Fruit fly (Drosophila melanogaster) whole organism, embryonic: ENCODE measurements around the gene CAH6.
A peak's percentile ranks its signal among the peaks of the same experiment; 100 is the strongest.

ENCODE experiments used
- Adf1 ChIP-seq: fragments of 200-800 bp; sonication (Bioruptor generic); IDR thresholded peaks from 2 replicates; pipeline ENCODE4 v1.3.6; 2022; ENCODE audit warnings: missing biosample characterization, missing genetic modification characterization
- CG10565 ChIP-seq: fragments of 200-800 bp; sonication (Bioruptor generic); optimal IDR thresholded peaks from 3 replicates; lab custom pipeline; 2016; ENCODE audit warnings: missing biosample characterization, mild to moderate bottlenecking, missing genetic modification characterization
- CG10979 ChIP-seq: fragments of 200-800 bp; sonication (Bioruptor generic); optimal IDR thresholded peaks from 2 replicates; lab custom pipeline; 2018; ENCODE audit warnings: missing biosample characterization, mild to moderate bottlenecking, missing genetic modification characterization, moderate library complexity
- CG1233 ChIP-seq: fragments of 200-800 bp; sonication (Bioruptor generic); optimal IDR thresholded peaks from 4 replicates; lab custom pipeline; 2018; ENCODE audit warnings: missing biosample characterization, mild to moderate bottlenecking, missing genetic modification characterization
- CG12659 ChIP-seq: fragments of 200-800 bp; sonication (Bioruptor generic); optimal IDR thresholded peaks from 3 replicates; lab custom pipeline; 2017; ENCODE audit warnings: mild to moderate bottlenecking, missing biosample characterization, missing genetic modification reagents, missing genetic modification characterization
- CG15479 ChIP-seq: fragments of 200-800 bp; sonication (Bioruptor generic); optimal IDR thresholded peaks from 3 replicates; lab custom pipeline; 2019; ENCODE audit warnings: missing biosample characterization, mild to moderate bottlenecking, missing genetic modification characterization, moderate library complexity
- CG2875 ChIP-seq: fragments of 200-800 bp; sonication (Bioruptor generic); optimal IDR thresholded peaks from 2 replicates; lab custom pipeline; 2017; ENCODE audit warnings: missing biosample characterization, mild to moderate bottlenecking, missing genetic modification characterization, missing genetic modification reagents
- CG2889 ChIP-seq: fragments of 200-800 bp; sonication (Bioruptor generic); IDR thresholded peaks from 3 replicates; pipeline ENCODE4 v1.3.6; 2022; ENCODE audit warnings: missing biosample characterization, missing genetic modification characterization
- CG30431 ChIP-seq: fragments of 200-800 bp; sonication (Bioruptor generic); optimal IDR thresholded peaks from 2 replicates; lab custom pipeline; 2017; ENCODE audit warnings: missing biosample characterization, missing genetic modification characterization
- CG34376 ChIP-seq: fragments of 200-800 bp; sonication (Bioruptor generic); optimal IDR thresholded peaks from 2 replicates; lab custom pipeline; 2018; ENCODE audit warnings: missing biosample characterization, mild to moderate bottlenecking, missing genetic modification characterization
- CG4282 ChIP-seq: fragments of 200-800 bp; sonication (Bioruptor generic); optimal IDR thresholded peaks from 2 replicates; lab custom pipeline; 2016; ENCODE audit warnings: missing biosample characterization, missing genetic modification characterization
- CG5180 ChIP-seq: fragments of 200-800 bp; sonication (Bioruptor generic); optimal IDR thresholded peaks from 3 replicates; lab custom pipeline; 2017; ENCODE audit warnings: missing biosample characterization, missing genetic modification characterization, mild to moderate bottlenecking, moderate library complexity, missing genetic modification reagents
- CG5245 ChIP-seq: fragments of 200-800 bp; sonication (Bioruptor generic); optimal IDR thresholded peaks from 3 replicates; lab custom pipeline; 2016; ENCODE audit warnings: missing biosample characterization, missing genetic modification characterization
- CG7372 ChIP-seq: fragments of 200-800 bp; sonication (Bioruptor generic); IDR thresholded peaks from 2 replicates; pipeline ENCODE4 v1.3.6; 2022; ENCODE audit warnings: missing biosample characterization, missing genetic modification characterization
- D19B ChIP-seq: fragments of 200-800 bp; sonication (Bioruptor generic); optimal IDR thresholded peaks from 2 replicates; lab custom pipeline; 2017; ENCODE audit warnings: missing biosample characterization, mild to moderate bottlenecking, missing genetic modification characterization
- Deaf1 ChIP-seq: fragments of 200-800 bp; optimal IDR thresholded peaks from 3 replicates; lab custom pipeline; 2019; ENCODE audit warnings: missing biosample characterization, mild to moderate bottlenecking, missing genetic modification characterization, moderate library complexity
- Dek ChIP-seq: fragments of 200-800 bp; sonication (Bioruptor generic); optimal IDR thresholded peaks from 3 replicates; lab custom pipeline; 2019; ENCODE audit warnings: missing biosample characterization, mild to moderate bottlenecking, missing genetic modification characterization, moderate library complexity
- Dll ChIP-seq: fragments of 200-800 bp; sonication (Bioruptor generic); IDR thresholded peaks from 4 replicates; pipeline ENCODE4 v1.3.6; 2022; ENCODE audit warnings: missing biosample characterization, missing genetic modification characterization; ENCODE audit not compliant: partially characterized antibody
- Doc3 ChIP-seq: fragments of 200-800 bp; sonication (Bioruptor generic); IDR thresholded peaks from 3 replicates; pipeline ENCODE4 v1.3.6; 2022; ENCODE audit warnings: missing biosample characterization, missing genetic modification characterization; ENCODE audit not compliant: partially characterized antibody
- Max ChIP-seq: fragments of 200-800 bp; sonication (Bioruptor generic); optimal IDR thresholded peaks from 2 replicates; lab custom pipeline; 2016; ENCODE audit warnings: missing biosample characterization, mild to moderate bottlenecking, missing genetic modification characterization
- Med ChIP-seq: fragments of 200-800 bp; sonication (Bioruptor generic); peaks from one replicate; lab custom pipeline; 2016; ENCODE audit warnings: missing biosample characterization, missing genetic modification characterization, mild to moderate bottlenecking, inconsistent platforms, moderate library complexity
- NK7.1 ChIP-seq: fragments of 200-800 bp; sonication (Bioruptor generic); optimal IDR thresholded peaks from 3 replicates; lab custom pipeline; 2016; ENCODE audit warnings: missing biosample characterization, missing genetic modification characterization
- PHDP ChIP-seq: fragments of 200-800 bp; sonication (Bioruptor generic); optimal IDR thresholded peaks from 3 replicates; lab custom pipeline; 2018; ENCODE audit warnings: missing biosample characterization, mild to moderate bottlenecking, missing genetic modification characterization, moderate library complexity
- Pdp1 ChIP-seq, 2 experiments: fragments of 200-800 bp; sonication (Bioruptor generic); optimal IDR thresholded peaks; 3 replicates each; lab custom pipeline; 2016; ENCODE audit warnings: missing biosample characterization in 2 of 2, missing genetic modification characterization in 2 of 2, mild to moderate bottlenecking in 1 of 2, moderate library complexity in 1 of 2
- Rfx ChIP-seq: fragments of 200-800 bp; sonication (Bioruptor generic); IDR thresholded peaks from 2 replicates; pipeline ENCODE4 v1.3.6; 2022; ENCODE audit warnings: missing biosample characterization, missing genetic modification characterization
- Taf1 ChIP-seq: fragments of 200-800 bp; sonication (Bioruptor generic); IDR thresholded peaks from 2 replicates; pipeline ENCODE4 v1.3.6; 2022; ENCODE audit warnings: missing biosample characterization, missing genetic modification characterization
- bab2 ChIP-seq: fragments of 200-800 bp; sonication (Bioruptor generic); optimal IDR thresholded peaks from 2 replicates; lab custom pipeline; 2016; ENCODE audit warnings: missing biosample characterization, missing genetic modification characterization
- cad ChIP-seq: fragments of >200 bp; optimal IDR thresholded peaks from 2 replicates; lab custom pipeline; 2017; ENCODE audit warnings: missing biosample characterization, missing genetic modification characterization
- chm ChIP-seq: fragments of 200-800 bp; sonication (Bioruptor generic); IDR thresholded peaks from 2 replicates; pipeline ENCODE4 v1.3.6; 2022; ENCODE audit warnings: missing biosample characterization, missing genetic modification characterization
- crol ChIP-seq: fragments of 200-800 bp; sonication (Bioruptor generic); IDR thresholded peaks from 2 replicates; pipeline ENCODE4 v1.3.6; 2022; ENCODE audit warnings: missing biosample characterization, missing genetic modification characterization
- exex ChIP-seq: fragments of 200-800 bp; sonication (Bioruptor generic); optimal IDR thresholded peaks from 4 replicates; lab custom pipeline; 2018; ENCODE audit warnings: missing biosample characterization, mild to moderate bottlenecking, missing genetic modification characterization, moderate library complexity
- eyg ChIP-seq: fragments of 200-800 bp; sonication (Bioruptor generic); optimal IDR thresholded peaks from 3 replicates; lab custom pipeline; 2016; ENCODE audit warnings: missing biosample characterization, missing genetic modification characterization
- fd64A ChIP-seq: fragments of 200-800 bp; sonication (Bioruptor generic); optimal IDR thresholded peaks from 3 replicates; lab custom pipeline; 2018; ENCODE audit warnings: missing biosample characterization, mild to moderate bottlenecking, missing genetic modification characterization
- hkb ChIP-seq, 2 experiments: fragments of 200-800 bp in 1 of 2; fragments of >200 bp in 1 of 2; sonication (Bioruptor generic) in 1 of 2; IDR thresholded peaks in 1 of 2; optimal IDR thresholded peaks in 1 of 2; 2 replicates each; pipeline versions ENCODE4 v1.3.6 to Lab custom; 2017 to 2022; ENCODE audit warnings: missing biosample characterization in 1 of 2, missing genetic modification characterization in 1 of 2
- mirr ChIP-seq: fragments of 200-800 bp; sonication (Bioruptor generic); optimal IDR thresholded peaks from 3 replicates; lab custom pipeline; 2018; ENCODE audit warnings: missing biosample characterization, mild to moderate bottlenecking, missing genetic modification characterization
- pnt ChIP-seq: fragments of 200-800 bp; sonication (Bioruptor generic); optimal IDR thresholded peaks from 3 replicates; lab custom pipeline; 2016; ENCODE audit warnings: missing biosample characterization, missing genetic modification characterization
- prd ChIP-seq, 3 experiments: fragments of >200 bp in 2 of 3; fragments of 200-800 bp in 1 of 3; sonication (Bioruptor generic) in 1 of 3; optimal IDR thresholded peaks in 2 of 3; IDR thresholded peaks in 1 of 3; 2 replicates in 2 of 3; 3 replicates in 1 of 3; pipeline versions ENCODE4 v1.3.6 to Lab custom; 2017 to 2022; ENCODE audit warnings: missing biosample characterization in 1 of 3, missing genetic modification characterization in 1 of 3
- sc ChIP-seq, 3 experiments: fragments of >200 bp in 2 of 3; fragments of 200-800 bp in 1 of 3; sonication (Bioruptor generic) in 1 of 3; optimal IDR thresholded peaks; 2 replicates in 2 of 3; 3 replicates in 1 of 3; lab custom pipeline; 2017; ENCODE audit warnings: mild to moderate bottlenecking in 1 of 3, missing biosample characterization in 1 of 3, missing genetic modification characterization in 1 of 3, missing genetic modification reagents in 1 of 3
- sens ChIP-seq: fragments of 200-800 bp; sonication (Bioruptor generic); peaks from one replicate; lab custom pipeline; 2016; ENCODE audit warnings: missing biosample characterization, missing genetic modification characterization
- slou ChIP-seq: fragments of 200-800 bp; sonication (Bioruptor generic); optimal IDR thresholded peaks from 3 replicates; lab custom pipeline; 2016; ENCODE audit warnings: missing biosample characterization, missing genetic modification characterization
- sug ChIP-seq: fragments of 200-800 bp; optimal IDR thresholded peaks from 2 replicates; lab custom pipeline; 2019; ENCODE audit warnings: missing biosample characterization, mild to moderate bottlenecking, missing genetic modification characterization, moderate library complexity
- tap ChIP-seq: fragments of 200-800 bp; optimal IDR thresholded peaks from 3 replicates; lab custom pipeline; 2019; ENCODE audit warnings: missing biosample characterization, mild to moderate bottlenecking, missing genetic modification characterization, moderate library complexity
- twi ChIP-seq: fragments of 200-800 bp; optimal IDR thresholded peaks from 2 replicates; lab custom pipeline; 2019; ENCODE audit warnings: missing biosample characterization, mild to moderate bottlenecking, missing genetic modification characterization, moderate library complexity
- unc-4 ChIP-seq: fragments of 200-800 bp; sonication (Bioruptor generic); IDR thresholded peaks from 2 replicates; pipeline ENCODE4 v1.3.6; 2022; ENCODE audit warnings: missing biosample characterization, missing genetic modification characterization; ENCODE audit not compliant: partially characterized antibody
- zen ChIP-seq: fragments of 200-800 bp; sonication (Bioruptor generic); optimal IDR thresholded peaks from 3 replicates; lab custom pipeline; 2018; ENCODE audit warnings: missing biosample characterization, mild to moderate bottlenecking, missing genetic modification characterization, moderate library complexity

The CAH6 gene

dm6 chr3R:31222890-31223569 lies 34.4 kb upstream of the CAH6 start (continued):
- TF ChIP-seq Rfx (peak; percentile 57; the same call in 1 of the 2 replicates), cad (GFP tag; lab: Kevin White, UChicago) (peak; percentile 78), prd (optimal IDR thresholded peaks at IDR 0.05; lab: Kevin White, UChicago) (no peak), prd (GFP tag; IDR thresholded peaks at IDR 0.05; lab: Robert Waterston, UW) (no peak), CG15479 (GFP tag; lab: Kevin White, UChicago) (peak; percentile 77), zen (peak; percentile 62), Dek (no peak), NK7.1 (no peak), pnt (GFP tag; lab: Kevin White, UChicago) (no peak), unc-4 (GFP tag; lab: Robert Waterston, UW) (no peak), Med (GFP tag; lab: Kevin White, UChicago) (peak; percentile 23), Doc3 (GFP tag; lab: Robert Waterston, UW) (no peak), tap (no peak), Deaf1 (tag; lab: Kevin White, UChicago) (peak; percentile 8), CG10565 (GFP tag; lab: Kevin White, UChicago) (no peak), CG2875 (GFP tag; lab: Kevin White, UChicago) (no peak), bab2 (GFP tag; lab: Kevin White, UChicago) (no peak), Adf1 (GFP tag; lab: Robert Waterston, UW) (no peak), CG4282 (no peak)

DNA sequence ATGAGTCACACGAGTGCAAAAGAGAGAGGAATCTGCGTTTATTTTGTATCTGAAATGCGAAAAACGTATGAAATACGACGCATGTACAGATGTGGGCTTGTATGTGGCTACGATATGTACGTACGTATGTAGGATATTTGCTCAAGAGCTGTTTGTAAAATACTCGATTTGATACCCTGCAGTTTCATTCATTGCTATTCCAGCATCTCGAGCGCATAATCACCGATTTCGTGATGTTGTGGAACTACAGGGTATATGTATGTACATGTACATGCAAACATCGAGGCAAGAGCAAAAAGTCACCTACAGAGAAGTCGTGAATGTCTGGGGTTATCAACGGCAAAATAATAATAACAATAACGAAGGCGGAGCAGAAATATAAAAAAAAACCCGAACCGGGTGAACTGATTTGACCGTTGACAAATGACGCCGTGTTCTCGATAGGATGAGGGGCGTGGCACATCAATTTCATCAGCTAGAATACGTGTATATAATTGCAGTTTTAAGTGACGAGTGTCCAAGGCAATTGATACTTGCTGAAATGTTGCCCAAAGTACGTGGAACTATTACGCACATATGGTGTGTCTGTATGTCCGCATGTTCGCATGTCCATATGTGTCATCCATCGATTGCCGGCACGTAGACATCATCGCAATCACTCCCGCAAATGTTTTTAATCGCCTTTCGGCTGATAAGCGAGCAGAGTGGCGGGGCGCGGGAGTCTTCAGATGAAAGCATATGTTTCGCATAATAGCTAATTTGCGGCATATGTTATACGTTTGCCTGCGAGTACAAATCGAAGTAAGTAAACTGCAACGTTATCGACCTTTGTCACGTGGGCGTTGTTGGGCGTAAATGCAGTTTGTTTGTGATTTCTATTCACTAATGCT lies 33.2 kb upstream of the CAH6 start:
- TF ChIP-seq CG5245 (GFP tag; lab: Kevin White, UChicago): no peak
- TF ChIP-seq sc (optimal IDR thresholded peaks at IDR 0.05; lab: Kevin White, UChicago): no peak
- no peak for TF ChIP-seq sc (GFP tag; optimal IDR thresholded peaks at IDR 0.05; lab: Kevin White, UChicago)
- TF ChIP-seq Taf1: no peak
- no peak for TF ChIP-seq CG5180 (GFP tag; lab: Kevin White, UChicago)
- TF ChIP-seq CG30431 (GFP tag; lab: Kevin White, UChicago): no peak
- peak; percentile 87 for TF ChIP-seq D19B (GFP tag; lab: Kevin White, UChicago)
- no peak for TF ChIP-seq CG12659 (GFP tag; lab: Kevin White, UChicago)
- TF ChIP-seq Pdp1 (GFP tag; optimal IDR thresholded peaks at IDR 0.05; lab: Kevin White, UChicago): peak in 1 of 2 experiments; percentile 22
- TF ChIP-seq CG10979 (tag; lab: Kevin White, UChicago): no peak
- 0 out of 4 replicates have a peak, but pooled peaks have one; percentile 1 for TF ChIP-seq Dll (GFP tag; lab: Robert Waterston, UW)
- TF ChIP-seq crol (GFP tag; lab: Robert Waterston, UW): peak; percentile 58
- peak; percentile 19 for TF ChIP-seq mirr (GFP tag; lab: Kevin White, UChicago)
- TF ChIP-seq chm (GFP tag; lab: Robert Waterston, UW): no peak
- no peak for TF ChIP-seq Max (GFP tag; lab: Kevin White, UChicago)
- no peak for TF ChIP-seq slou (GFP tag; lab: Kevin White, UChicago)
- no peak for TF ChIP-seq CG7372 (GFP tag; lab: Robert Waterston, UW)
- TF ChIP-seq sug: peak; percentile 48
- TF ChIP-seq CG1233: no peak
- no peak for TF ChIP-seq hkb (optimal IDR thresholded peaks at IDR 0.05; lab: Kevin White, UChicago)
- no peak for TF ChIP-seq hkb (GFP tag; IDR thresholded peaks at IDR 0.05; lab: Robert Waterston, UW)
- TF ChIP-seq sens (GFP tag; lab: Kevin White, UChicago): peak; percentile 42
- peak; percentile 41 for TF ChIP-seq CG34376
- TF ChIP-seq PHDP (tag; lab: Kevin White, UChicago): no peak
- no peak for TF ChIP-seq fd64A (GFP tag; lab: Kevin White, UChicago)
- peak; percentile 49 for TF ChIP-seq twi (tag; lab: Kevin White, UChicago)
- TF ChIP-seq Med (GFP tag; lab: Kevin White, UChicago): peak; percentile 62
- no peak for TF ChIP-seq CG2889 (GFP tag; lab: Robert Waterston, UW)
- peak; percentile 80 for TF ChIP-seq exex (tag; lab: Kevin White, UChicago)
- TF ChIP-seq CG15479 (GFP tag; lab: Kevin White, UChicago): peak; percentile 64
- no peak for TF ChIP-seq eyg (GFP tag; lab: Kevin White, UChicago)
